Worm (Caenorhabditis elegans) whole organism, midembryonic: ENCODE measurements around the gene pgph-1.
A peak's percentile ranks its signal among the peaks of the same experiment; 100 is the strongest.

ENCODE experiments used
- T22C8.4 ChIP-seq: fragments of 200-800 bp; sonication (Bioruptor generic); IDR thresholded peaks from 2 replicates; pipeline ENCODE4 v1.3.6; 2022; ENCODE audit warnings: missing genetic modification characterization, missing compliant biosample characterization
- cog-1 ChIP-seq: sonication (generic microtip); optimal IDR thresholded peaks from 2 replicates; lab custom pipeline; 2016; ENCODE audit warnings: missing genetic modification characterization, missing compliant biosample characterization
- flt-1 ChIP-seq: fragments of 200-800 bp; sonication (Bioruptor generic); IDR thresholded peaks from 2 replicates; pipeline ENCODE4 v1.3.6; 2022; ENCODE audit warnings: missing genetic modification characterization, missing compliant biosample characterization
- klf-2 ChIP-seq: fragments of 200-800 bp; sonication (Bioruptor generic); conservative IDR thresholded peaks from 2 replicates; pipeline ENCODE4 v1.3.6; 2022; ENCODE audit warnings: missing genetic modification reagents, missing genetic modification characterization, missing compliant biosample characterization
- med-1 ChIP-seq: sonication (generic microtip); optimal IDR thresholded peaks from 2 replicates; lab custom pipeline; 2017; ENCODE audit warnings: missing genetic modification characterization, mild to moderate bottlenecking, missing compliant biosample characterization, antibody characterized with exemption, missing genetic modification reagents; ENCODE audit not compliant: insufficient read depth
- ref-1 ChIP-seq: fragments of 200-800 bp; sonication (Bioruptor generic); conservative IDR thresholded peaks from 2 replicates; pipeline ENCODE4 v1.3.6; 2022; ENCODE audit warnings: missing genetic modification reagents, missing genetic modification characterization, missing compliant biosample characterization
- tab-1 ChIP-seq: fragments of 200-800 bp; sonication (Bioruptor generic); IDR thresholded peaks from 2 replicates; pipeline ENCODE4 v1.3.6; 2022; ENCODE audit warnings: missing genetic modification characterization, missing compliant biosample characterization
- ztf-23 ChIP-seq: fragments of 200-800 bp; sonication (Bioruptor generic); IDR thresholded peaks from 2 replicates; pipeline ENCODE4 v1.3.6; 2022; ENCODE audit warnings: missing genetic modification reagents, missing genetic modification characterization, missing compliant biosample characterization
- ztf-29 ChIP-seq: fragments of 200-800 bp; sonication (Bioruptor generic); IDR thresholded peaks from 2 replicates; pipeline ENCODE4 v1.3.6; 2022; ENCODE audit warnings: missing genetic modification reagents, missing genetic modification characterization, missing compliant biosample characterization

pgph-1 gene

ce11 chrV:5780713-5781360 is 27.5 kb upstream of the pgph-1 start, which contains the start of gene F44E7.5:
F44E7.5 (minus strand) TSS chrV:5780922.
- no peak for TF ChIP-seq ztf-29 (GFP tag; lab: Robert Waterston, UW)
- TF ChIP-seq klf-2 (GFP tag; lab: Robert Waterston, UW) = no peak
- no peak for TF ChIP-seq tab-1 (GFP tag; lab: Robert Waterston, UW)
- TF ChIP-seq ztf-23 (GFP tag; lab: Robert Waterston, UW) = no peak
- TF ChIP-seq med-1 (GFP tag; lab: Kevin White, UChicago) = no peak
- TF ChIP-seq T22C8.4 (GFP tag; lab: Robert Waterston, UW) = no peak
- no peak for TF ChIP-seq cog-1 (tag; lab: Kevin White, UChicago)
- TF ChIP-seq ref-1 = no peak
- no peak for TF ChIP-seq flt-1 (GFP tag; lab: Robert Waterston, UW)

ce11 chrV:5779984-5780383 is 26.7 kb upstream of the pgph-1 start:
- peak; percentile 34; the same call in 1 of the 2 replicates for TF ChIP-seq ztf-23 (GFP tag; lab: Robert Waterston, UW)
- TF ChIP-seq ref-1 = no peak
- no peak for TF ChIP-seq flt-1 (GFP tag; lab: Robert Waterston, UW)
- no peak for TF ChIP-seq klf-2 (GFP tag; lab: Robert Waterston, UW)

ce11 chrV:5778216-5778615 is 24.9 kb upstream of the pgph-1 start:
- TF ChIP-seq T22C8.4 (GFP tag; lab: Robert Waterston, UW) (peak; percentile 35; the same call in 1 of the 2 replicates), flt-1 (GFP tag; lab: Robert Waterston, UW) (peak; percentile 59; the same call in 1 of the 2 replicates), ztf-23 (GFP tag; lab: Robert Waterston, UW) (peak; percentile 74), tab-1 (GFP tag; lab: Robert Waterston, UW) (peak; percentile 67; the same call in 1 of the 2 replicates), klf-2 (GFP tag; lab: Robert Waterston, UW) (peak; percentile 64)

ce11 chrV:5776941-5777340 is 23.6 kb upstream of the pgph-1 start, which contains the start of gene F44E7.4:
F44E7.4 (minus strand) TSS chrV:5776953.
- TF ChIP-seq ref-1 (peak; percentile 67), flt-1 (GFP tag; lab: Robert Waterston, UW) (peak; percentile 92), T22C8.4 (GFP tag; lab: Robert Waterston, UW) (peak; percentile 62), klf-2 (GFP tag; lab: Robert Waterston, UW) (peak; percentile 82), ztf-29 (GFP tag; lab: Robert Waterston, UW) (peak; percentile 73), ztf-23 (GFP tag; lab: Robert Waterston, UW) (peak; percentile 93), tab-1 (GFP tag; lab: Robert Waterston, UW) (peak; percentile 88)

- TF ChIP-seq flt-1 (GFP tag; lab: Robert Waterston, UW) (no peak), cog-1 (tag; lab: Kevin White, UChicago) (no peak), med-1 (GFP tag; lab: Kevin White, UChicago) (no peak), klf-2 (GFP tag; lab: Robert Waterston, UW) (no peak), tab-1 (GFP tag; lab: Robert Waterston, UW) (no peak), ref-1 (no peak), ztf-29 (GFP tag; lab: Robert Waterston, UW) (no peak), ztf-23 (GFP tag; lab: Robert Waterston, UW) (no peak), T22C8.4 (GFP tag; lab: Robert Waterston, UW) (no peak)
These were observed 20.8 kb upstream of the pgph-1 start for ce11 chrV:5774137-5774536.

- TF ChIP-seq flt-1 (GFP tag; lab: Robert Waterston, UW) (no peak), ref-1 (no peak), ztf-29 (GFP tag; lab: Robert Waterston, UW) (no peak), klf-2 (GFP tag; lab: Robert Waterston, UW) (no peak), T22C8.4 (GFP tag; lab: Robert Waterston, UW) (no peak), ztf-23 (GFP tag; lab: Robert Waterston, UW) (no peak), cog-1 (tag; lab: Kevin White, UChicago) (no peak), med-1 (GFP tag; lab: Kevin White, UChicago) (no peak), tab-1 (GFP tag; lab: Robert Waterston, UW) (no peak)
These were observed 19.2 kb upstream of the pgph-1 start for ce11 chrV:5772503-5772902.

- TF ChIP-seq ref-1 = no peak
- no peak for TF ChIP-seq klf-2 (GFP tag; lab: Robert Waterston, UW)
- no peak for TF ChIP-seq ztf-23 (GFP tag; lab: Robert Waterston, UW)
- TF ChIP-seq flt-1 (GFP tag; lab: Robert Waterston, UW) = no peak
- no peak for TF ChIP-seq med-1 (GFP tag; lab: Kevin White, UChicago)
- TF ChIP-seq T22C8.4 (GFP tag; lab: Robert Waterston, UW) = no peak
- TF ChIP-seq ztf-29 (GFP tag; lab: Robert Waterston, UW) = no peak
- TF ChIP-seq tab-1 (GFP tag; lab: Robert Waterston, UW) = no peak
- TF ChIP-seq cog-1 (tag; lab: Kevin White, UChicago) = no peak
These were observed 18.3 kb upstream of the pgph-1 start, which contains the start of gene F44E7.3 for ce11 chrV:5771627-5772026. F44E7.3 (plus strand) TSS chrV:5771945.

- TF ChIP-seq med-1 (GFP tag; lab: Kevin White, UChicago) = no peak
- TF ChIP-seq ref-1 = no peak
- no peak for TF ChIP-seq tab-1 (GFP tag; lab: Robert Waterston, UW)
- TF ChIP-seq T22C8.4 (GFP tag; lab: Robert Waterston, UW) = no peak
- TF ChIP-seq klf-2 (GFP tag; lab: Robert Waterston, UW) = no peak
- no peak for TF ChIP-seq ztf-29 (GFP tag; lab: Robert Waterston, UW)
- no peak for TF ChIP-seq cog-1 (tag; lab: Kevin White, UChicago)
- no peak for TF ChIP-seq ztf-23 (GFP tag; lab: Robert Waterston, UW)
- TF ChIP-seq flt-1 (GFP tag; lab: Robert Waterston, UW) = no peak
These were observed 16.7 kb upstream of the pgph-1 start for ce11 chrV:5769999-5770398.

- no peak for TF ChIP-seq med-1 (GFP tag; lab: Kevin White, UChicago)
- TF ChIP-seq ztf-23 (GFP tag; lab: Robert Waterston, UW) = no peak
- TF ChIP-seq ref-1 = no peak
- TF ChIP-seq ztf-29 (GFP tag; lab: Robert Waterston, UW) = no peak
- no peak for TF ChIP-seq T22C8.4 (GFP tag; lab: Robert Waterston, UW)
- no peak for TF ChIP-seq cog-1 (tag; lab: Kevin White, UChicago)
- TF ChIP-seq klf-2 (GFP tag; lab: Robert Waterston, UW) = no peak
- TF ChIP-seq tab-1 (GFP tag; lab: Robert Waterston, UW) = no peak
These were observed 16.2 kb upstream of the pgph-1 start for ce11 chrV:5769500-5769899.
